Worm (Caenorhabditis elegans): Measurements from ENCODE around the gene Y54G2A.49.

ce11 chrIV:2823446-2823845 is 29.6 kb downstream of the Y54G2A.49 start, which contains the start of gene clec-80:
- TF ChIP-seq dve-1 (tag; optimal IDR thresholded peaks at IDR 0.05; ENCODE audit: insufficient read depth) (no peak), egl-27 (tag; optimal IDR thresholded peaks at IDR 0.05) (no peak), Y5F2A.4 (GFP tag; optimal IDR thresholded peaks at IDR 0.05) (no peak), nhr-10 (tag; optimal IDR thresholded peaks at IDR 0.05) (no peak), fkh-10 (GFP tag; optimal IDR thresholded peaks at IDR 0.05) (no peak)

Measured in whole organism, L4 larva.